Worm (Caenorhabditis elegans) whole organism, young adult: ENCODE results near the gene ift-74.

Source experiments
- B0019.2 ChIP-seq: fragments of 200-800 bp; sonication (Bioruptor generic); conservative IDR thresholded peaks from 2 replicates; pipeline ENCODE4 v1.3.6; 2022; ENCODE audit warnings: missing genetic modification reagents, missing genetic modification characterization, missing compliant biosample characterization
- B0336.3 ChIP-seq: fragments of 200-800 bp; sonication (Bioruptor generic); IDR thresholded peaks from 2 replicates; pipeline ENCODE4 v1.3.6; 2022; ENCODE audit warnings: missing genetic modification characterization, missing compliant biosample characterization
- C06A6.2 ChIP-seq: fragments of 200-800 bp; sonication (Bioruptor generic); conservative IDR thresholded peaks from 2 replicates; pipeline ENCODE4 v1.3.6; 2022; ENCODE audit warnings: missing genetic modification characterization, missing compliant biosample characterization
- D2030.7 ChIP-seq: fragments of 200-800 bp; sonication (Bioruptor generic); IDR thresholded peaks from 2 replicates; pipeline ENCODE4 v1.3.6; 2022; ENCODE audit warnings: missing genetic modification reagents, missing genetic modification characterization, missing compliant biosample characterization
- F23B12.7 ChIP-seq: sonication (generic microtip); optimal IDR thresholded peaks from 2 replicates; lab custom pipeline; 2017; ENCODE audit warnings: missing genetic modification characterization, mild to moderate bottlenecking, missing compliant biosample characterization, antibody characterized with exemption, moderate library complexity; ENCODE audit not compliant: insufficient read depth
- F33H1.4 ChIP-seq: fragments of 200-800 bp; sonication (Bioruptor generic); IDR thresholded peaks from 2 replicates; pipeline ENCODE4 v1.3.6; 2022; ENCODE audit warnings: missing genetic modification reagents, missing genetic modification characterization, missing compliant biosample characterization
- F37B4.10 ChIP-seq: fragments of 200-800 bp; sonication (Bioruptor generic); IDR thresholded peaks from 2 replicates; pipeline ENCODE4 v1.3.6; 2022; ENCODE audit warnings: missing genetic modification characterization, missing compliant biosample characterization
- F57C9.4 ChIP-seq: sonication (generic microtip); optimal IDR thresholded peaks from 2 replicates; lab custom pipeline; 2017; ENCODE audit warnings: mild to moderate bottlenecking, missing genetic modification characterization, missing compliant biosample characterization
- K12H6.12 ChIP-seq: fragments of 200-800 bp; sonication (Bioruptor generic); optimal IDR thresholded peaks from 2 replicates; lab custom pipeline; 2018; ENCODE audit warnings: mild to moderate bottlenecking, missing genetic modification characterization, missing compliant biosample characterization
- T26A5.8 ChIP-seq: sonication (generic microtip); optimal IDR thresholded peaks from 2 replicates; lab custom pipeline; 2016; ENCODE audit warnings: missing genetic modification characterization, missing compliant biosample characterization
- Y53G8AR.9 ChIP-seq: fragments of 200-800 bp; sonication (Bioruptor generic); conservative IDR thresholded peaks from 2 replicates; pipeline ENCODE4 v1.3.6; 2022; ENCODE audit warnings: missing genetic modification reagents, missing genetic modification characterization, missing compliant biosample characterization
- Y56A3A.18 ChIP-seq: fragments of 200-800 bp; sonication (Bioruptor generic); IDR thresholded peaks from 2 replicates; pipeline ENCODE4 v1.3.6; 2022; ENCODE audit warnings: missing genetic modification reagents, missing genetic modification characterization, missing compliant biosample characterization
- ama-1 ChIP-seq, 3 experiments: fragments of 150-350 bp in 1 of 3; sonication (generic microtip) in 2 of 3; optimal IDR thresholded peaks; 2 replicates each; lab custom pipeline; 2014 to 2018; ENCODE audit warnings: missing biosample characterization in 2 of 3, missing genetic modification characterization in 2 of 3, missing genetic modification reagents in 2 of 3
- aptf-3 ChIP-seq: fragments of 200-800 bp; sonication (Bioruptor generic); IDR thresholded peaks from 2 replicates; pipeline ENCODE4 v1.3.6; 2022; ENCODE audit warnings: missing genetic modification characterization, missing compliant biosample characterization
- atf-7 ChIP-seq: sonication (generic microtip); optimal IDR thresholded peaks from 2 replicates; lab custom pipeline; 2017; ENCODE audit warnings: mild to moderate bottlenecking, missing genetic modification characterization, missing compliant biosample characterization
- bed-1 ChIP-seq: fragments of 200-800 bp; sonication (Bioruptor generic); IDR thresholded peaks from 2 replicates; pipeline ENCODE4 v1.3.6; 2022; ENCODE audit warnings: missing genetic modification reagents, missing genetic modification characterization, missing compliant biosample characterization
- bed-2 ChIP-seq: fragments of 200-800 bp; sonication (Bioruptor generic); IDR thresholded peaks from 2 replicates; pipeline ENCODE4 v1.3.6; 2022; ENCODE audit warnings: missing genetic modification reagents, missing genetic modification characterization, missing compliant biosample characterization
- cebp-2 ChIP-seq: fragments of 200-800 bp; sonication (Bioruptor generic); IDR thresholded peaks from 2 replicates; pipeline ENCODE4 v1.3.6; 2022; ENCODE audit warnings: missing genetic modification characterization, missing compliant biosample characterization
- ceh-91 ChIP-seq: fragments of 200-800 bp; sonication (Bioruptor generic); IDR thresholded peaks from 2 replicates; pipeline ENCODE4 v1.3.6; 2022; ENCODE audit warnings: missing genetic modification reagents, missing genetic modification characterization, missing compliant biosample characterization
- efl-1 ChIP-seq: fragments of 150-350 bp; optimal IDR thresholded peaks from 2 replicates; lab custom pipeline; 2014; ENCODE audit warnings: missing biosample characterization, missing genetic modification reagents, missing genetic modification characterization
- egl-18 ChIP-seq: fragments of 200-800 bp; sonication (Bioruptor generic); IDR thresholded peaks from 2 replicates; pipeline ENCODE4 v1.3.6; 2022; ENCODE audit warnings: missing genetic modification reagents, missing genetic modification characterization, missing compliant biosample characterization
- egrh-3 ChIP-seq: fragments of 200-800 bp; sonication (Bioruptor generic); IDR thresholded peaks from 2 replicates; pipeline ENCODE4 v1.3.6; 2022; ENCODE audit warnings: missing genetic modification reagents, missing genetic modification characterization, missing compliant biosample characterization
- hlh-12 ChIP-seq: sonication (generic microtip); optimal IDR thresholded peaks from 2 replicates; lab custom pipeline; 2016; ENCODE audit warnings: missing genetic modification characterization, missing compliant biosample characterization
- hmg-20 ChIP-seq: fragments of 200-800 bp; sonication (Bioruptor generic); IDR thresholded peaks from 2 replicates; pipeline ENCODE4 v1.3.6; 2022; ENCODE audit warnings: missing genetic modification reagents, missing genetic modification characterization, missing compliant biosample characterization
- hsf-1 ChIP-seq: fragments of 200-800 bp; sonication (Bioruptor generic); IDR thresholded peaks from 2 replicates; pipeline ENCODE4 v1.3.6; 2022; ENCODE audit warnings: missing genetic modification reagents, missing genetic modification characterization, missing compliant biosample characterization
- let-607 ChIP-seq, 2 experiments: fragments of 200-800 bp in 1 of 2; sonication (Bioruptor generic) in 1 of 2; sonication (generic microtip) in 1 of 2; optimal IDR thresholded peaks; 2 replicates each; lab custom pipeline; 2016 to 2018; ENCODE audit warnings: mild to moderate bottlenecking in 2 of 2, missing compliant biosample characterization in 2 of 2, missing genetic modification characterization in 2 of 2, moderate library complexity in 2 of 2, missing genotype in 1 of 2
- lin-35 ChIP-seq, 3 experiments: fragments of 150-350 bp in 2 of 3; sonication (generic microtip) in 1 of 3; optimal IDR thresholded peaks; 2 replicates each; lab custom pipeline; 2014 to 2018; ENCODE audit warnings: missing biosample characterization in 3 of 3, missing genetic modification characterization in 3 of 3, missing genetic modification reagents in 3 of 3
- lin-40 ChIP-seq: sonication (generic microtip); optimal IDR thresholded peaks from 2 replicates; lab custom pipeline; 2016; ENCODE audit warnings: missing genetic modification characterization, mild to moderate bottlenecking, missing compliant biosample characterization, missing genotype, missing genetic modification reagents
- lin-54 ChIP-seq: fragments of 200-800 bp; sonication (Bioruptor generic); optimal IDR thresholded peaks from 2 replicates; lab custom pipeline; 2018; ENCODE audit warnings: mild to moderate bottlenecking, missing genetic modification characterization, missing compliant biosample characterization
- lsl-1 ChIP-seq: fragments of 200-800 bp; sonication (Bioruptor generic); optimal IDR thresholded peaks from 2 replicates; lab custom pipeline; 2018; ENCODE audit warnings: mild to moderate bottlenecking, missing genetic modification characterization, moderate library complexity, missing compliant biosample characterization
- madf-3 ChIP-seq: fragments of 200-800 bp; sonication (Bioruptor generic); IDR thresholded peaks from 2 replicates; pipeline ENCODE4 v1.3.6; 2022; ENCODE audit warnings: missing genetic modification reagents, missing genetic modification characterization, missing compliant biosample characterization
- nhr-120 ChIP-seq: fragments of 200-800 bp; sonication (Bioruptor generic); IDR thresholded peaks from 2 replicates; pipeline ENCODE4 v1.3.6; 2022; ENCODE audit warnings: missing genetic modification characterization, missing compliant biosample characterization
- nhr-80 ChIP-seq: sonication (generic microtip); optimal IDR thresholded peaks from 2 replicates; lab custom pipeline; 2016; ENCODE audit warnings: missing genetic modification characterization, missing compliant biosample characterization
- pbrm-1 ChIP-seq: fragments of 200-800 bp; sonication (Bioruptor generic); IDR thresholded peaks from 2 replicates; pipeline ENCODE4 v1.3.6; 2022; ENCODE audit warnings: missing genetic modification reagents, missing genetic modification characterization, missing compliant biosample characterization
- snpc-3.4 ChIP-seq: sonication (generic microtip); optimal IDR thresholded peaks from 2 replicates; lab custom pipeline; 2017; ENCODE audit warnings: missing genetic modification characterization, mild to moderate bottlenecking, missing compliant biosample characterization, antibody characterized with exemption, moderate library complexity, missing genotype, missing genetic modification reagents
- tbp1 ChIP-seq: fragments of 200-800 bp; sonication (Bioruptor generic); optimal IDR thresholded peaks from 2 replicates; lab custom pipeline; 2018; ENCODE audit warnings: mild to moderate bottlenecking, missing genetic modification characterization, missing compliant biosample characterization
- tbx-9 ChIP-seq: sonication (generic microtip); optimal IDR thresholded peaks from 2 replicates; lab custom pipeline; 2016; ENCODE audit warnings: borderline replicate concordance, missing genetic modification characterization, inconsistent platforms, missing compliant biosample characterization
- unc-130 ChIP-seq: sonication (generic microtip); optimal IDR thresholded peaks from 2 replicates; lab custom pipeline; 2016; ENCODE audit warnings: missing genetic modification reagents, missing genetic modification characterization, missing compliant biosample characterization
- unc-62 ChIP-seq: fragments of 150-350 bp; optimal IDR thresholded peaks from 2 replicates; lab custom pipeline; 2014; ENCODE audit warnings: missing biosample characterization, missing genetic modification reagents, missing genetic modification characterization
- ztf-22 ChIP-seq: fragments of 200-800 bp; sonication (Bioruptor generic); optimal IDR thresholded peaks from 2 replicates; lab custom pipeline; 2018; ENCODE audit warnings: mild to moderate bottlenecking, missing genetic modification characterization, moderate library complexity, missing compliant biosample characterization
- ztf-26 ChIP-seq: sonication (generic microtip); optimal IDR thresholded peaks from 2 replicates; lab custom pipeline; 2017; ENCODE audit warnings: missing genetic modification characterization, missing compliant biosample characterization
- ztf-28 ChIP-seq: fragments of 200-800 bp; sonication (Bioruptor generic); IDR thresholded peaks from 2 replicates; pipeline ENCODE4 v1.3.6; 2022; ENCODE audit warnings: missing genetic modification reagents, missing genetic modification characterization, missing compliant biosample characterization
- ztf-3 ChIP-seq: fragments of 200-800 bp; sonication (Bioruptor generic); optimal IDR thresholded peaks from 2 replicates; lab custom pipeline; 2018; ENCODE audit warnings: mild to moderate bottlenecking, missing genetic modification characterization, missing compliant biosample characterization

Gene ift-74

DNA sequence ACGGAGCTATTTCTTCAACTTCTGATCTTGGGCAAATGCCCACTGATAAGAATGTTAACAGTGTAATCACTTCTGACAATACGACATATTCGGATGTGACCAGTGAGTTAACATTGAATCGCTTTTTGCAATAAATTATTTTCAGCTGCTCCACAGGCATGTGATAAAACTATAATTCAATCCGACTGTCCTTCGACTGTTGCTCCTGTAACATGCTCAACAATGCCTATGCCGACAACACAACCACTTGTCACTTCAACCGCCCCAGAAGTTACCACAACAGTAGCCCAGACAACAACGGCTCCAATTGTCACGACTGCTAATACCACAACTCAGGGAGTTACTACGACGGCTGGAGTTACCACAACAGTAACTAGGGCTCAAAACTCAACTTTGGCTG, 12.3 kb upstream of the ift-74 start:
- TF ChIP-seq unc-62 (GFP tag; lab: Kevin White, UChicago) (no peak), bed-1 (GFP tag; lab: Robert Waterston, UW) (no peak), nhr-120 (GFP tag; lab: Robert Waterston, UW) (no peak)

- TF ChIP-seq ama-1 (optimal IDR thresholded peaks at IDR 0.05; lab: Kevin White, UChicago), result no peak
- TF ChIP-seq ama-1 (GFP tag; optimal IDR thresholded peaks at IDR 0.05; lab: Kevin White, UChicago), result no peak
- no peak for TF ChIP-seq hlh-12 (tag; lab: Kevin White, UChicago)
- TF ChIP-seq F23B12.7 (tag; lab: Kevin White, UChicago), result no peak
- no peak for TF ChIP-seq aptf-3
- TF ChIP-seq lin-35 (GFP tag; optimal IDR thresholded peaks at IDR 0.05; lab: Kevin White, UChicago), result no peak
- no peak for TF ChIP-seq B0019.2
Measured at ce11 chrII:6668496-6668895, 11.3 kb upstream of the ift-74 start.

DNA sequence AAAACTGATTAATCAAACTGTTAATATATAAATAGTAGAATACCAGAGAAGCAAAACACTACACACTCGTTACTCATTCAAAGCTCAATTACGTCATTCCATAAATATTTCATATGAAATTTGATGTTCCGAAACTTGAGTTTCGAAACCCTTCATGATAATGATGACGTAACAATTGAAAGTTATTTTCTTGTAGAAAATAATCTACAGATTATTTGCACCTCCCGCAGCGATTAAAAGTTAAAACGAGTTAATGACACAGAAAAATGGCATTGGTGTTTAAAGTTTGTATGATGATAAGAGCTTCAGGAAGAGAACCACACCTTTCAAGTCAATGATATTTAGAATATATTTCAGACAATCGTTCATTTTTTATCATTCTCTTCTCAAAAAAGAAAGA, 5.9 kb upstream of the ift-74 start, which contains the start of gene H43E16.1:
TSS of gene H43E16.1 (plus strand) at position 375 of the 400 bp plus-strand sequence.
- TF ChIP-seq ztf-28 (GFP tag; lab: Robert Waterston, UW) (no peak), T26A5.8 (tag; lab: Kevin White, UChicago) (no peak), C06A6.2 (GFP tag; lab: Robert Waterston, UW) (no peak), nhr-80 (peak; percentile 64)

- peak; percentile 43 for TF ChIP-seq nhr-80
- no peak for TF ChIP-seq madf-3
- TF ChIP-seq cebp-2, result no peak
- no peak for TF ChIP-seq F37B4.10 (GFP tag; lab: Robert Waterston, UW)
- no peak for TF ChIP-seq K12H6.12 (tag; lab: Kevin White, UChicago)
- no peak for TF ChIP-seq tbp1 (GFP tag; lab: Kevin White, UChicago)
Measured at ce11 chrII:6681478-6681877, 1.7 kb downstream of the ift-74 start.

DNA sequence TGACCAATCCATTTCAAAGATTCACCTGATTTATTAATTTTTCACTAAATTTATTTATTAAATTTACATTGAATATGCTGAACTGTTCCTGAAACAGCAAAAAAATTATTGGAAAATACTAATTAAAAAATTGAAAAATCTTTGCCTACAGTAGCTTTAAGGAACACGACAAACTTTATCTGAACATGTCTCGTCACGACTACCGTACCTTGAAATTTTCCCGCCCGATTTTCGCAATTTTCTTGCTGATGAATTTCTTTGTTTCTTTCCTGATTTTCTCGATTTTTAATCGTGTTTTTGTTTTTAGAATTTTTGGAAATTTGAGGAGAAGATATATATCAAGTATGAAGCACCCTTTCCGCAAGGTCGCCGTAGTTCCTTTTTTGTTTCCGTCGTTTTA, 3.1 kb downstream of the ift-74 start:
- TF ChIP-seq efl-1 (GFP tag; lab: Kevin White, UChicago) (peak; percentile 88), ztf-3 (no peak), ceh-91 (peak; percentile 47; the same call in 1 of the 2 replicates), egrh-3 (GFP tag; lab: Robert Waterston, UW) (no peak), Y56A3A.18 (GFP tag; lab: Robert Waterston, UW) (no peak), ztf-26 (no peak), atf-7 (tag; lab: Kevin White, UChicago) (no peak), tbx-9 (tag; lab: Kevin White, UChicago) (no peak), unc-130 (GFP tag; lab: Kevin White, UChicago) (no peak), pbrm-1 (GFP tag; lab: Robert Waterston, UW) (0 out of 2 replicates have a peak, but pooled peaks have one; percentile 46), lin-54 (GFP tag; lab: Kevin White, UChicago) (peak; percentile 7), D2030.7 (GFP tag; lab: Robert Waterston, UW) (peak; percentile 70), F33H1.4 (GFP tag; lab: Robert Waterston, UW) (peak; percentile 89), hmg-20 (GFP tag; lab: Robert Waterston, UW) (no peak), snpc-3.4 (peak; percentile 34), let-607 (tag; optimal IDR thresholded peaks at IDR 0.05; lab: Kevin White, UChicago) (no peak), ztf-22 (no peak), lsl-1 (peak; percentile 95), B0336.3 (GFP tag; lab: Robert Waterston, UW) (no peak), bed-2 (GFP tag; lab: Robert Waterston, UW) (no peak), egl-18 (no peak), T26A5.8 (tag; lab: Kevin White, UChicago) (no peak), F57C9.4 (no peak), lin-40 (tag; lab: Kevin White, UChicago) (no peak), hsf-1 (GFP tag; lab: Robert Waterston, UW) (0 out of 2 replicates have a peak, but pooled peaks have one; percentile 34), Y53G8AR.9 (GFP tag; lab: Robert Waterston, UW) (no peak)
